Worm (Caenorhabditis elegans): ENCODE measurements around the gene abu-13.

ce11 chrIII:6988060-6988459 is 42.4 kb upstream of the abu-13 start:
- TF ChIP-seq ztf-11 (tag; optimal IDR thresholded peaks at IDR 0.05) (no peak), lin-15B (tag; optimal IDR thresholded peaks at IDR 0.05) (no peak), nhr-6 (tag; optimal IDR thresholded peaks at IDR 0.05) (no peak), nhr-11 (tag; optimal IDR thresholded peaks at IDR 0.05) (peak; percentile 80), spr-3 (GFP tag; optimal IDR thresholded peaks at IDR 0.05) (no peak), madf-9 (GFP tag; conservative IDR thresholded peaks at IDR 0.05) (no peak), unc-39 (tag; optimal IDR thresholded peaks at IDR 0.05) (no peak)

Measured in whole organism, L4 larva.